Fruit fly (Drosophila melanogaster) whole organism, pupa: ENCODE measurements around the gene CG42299.

Source experiments
- CG10348 ChIP-seq: fragments of 200-800 bp; sonication (Bioruptor generic); IDR thresholded peaks from 2 replicates; pipeline ENCODE4 v1.3.6; 2022; ENCODE audit warnings: missing biosample characterization, missing genetic modification characterization
- CG13204 ChIP-seq: fragments of 200-800 bp; sonication (Bioruptor generic); optimal IDR thresholded peaks from 2 replicates; lab custom pipeline; 2018; ENCODE audit warnings: missing biosample characterization, mild to moderate bottlenecking, missing genetic modification characterization, moderate library complexity
- CG15710 ChIP-seq: fragments of 200-800 bp; sonication (Bioruptor generic); optimal IDR thresholded peaks from 2 replicates; lab custom pipeline; 2018; ENCODE audit warnings: missing biosample characterization, mild to moderate bottlenecking, missing genetic modification characterization, moderate library complexity
- EcR ChIP-seq: fragments of 200-800 bp; sonication (Bioruptor generic); optimal IDR thresholded peaks from 3 replicates; lab custom pipeline; 2019; ENCODE audit warnings: missing biosample characterization, missing genetic modification characterization, mild to moderate bottlenecking, moderate library complexity, missing genetic modification reagents
- Pif1A ChIP-seq: fragments of 200-800 bp; sonication (Bioruptor generic); optimal IDR thresholded peaks from 3 replicates; lab custom pipeline; 2016; ENCODE audit warnings: missing biosample characterization, missing genetic modification characterization
- Pif1B ChIP-seq: fragments of 200-800 bp; sonication (Bioruptor generic); optimal IDR thresholded peaks from 3 replicates; lab custom pipeline; 2016; ENCODE audit warnings: missing biosample characterization, missing genetic modification characterization
- fd96Ca ChIP-seq: fragments of 200-800 bp; sonication (Bioruptor generic); IDR thresholded peaks from 3 replicates; pipeline ENCODE4 v1.3.6; 2022; ENCODE audit warnings: missing biosample characterization, missing genetic modification characterization
- rn ChIP-seq: fragments of 200-800 bp; sonication (Bioruptor generic); IDR thresholded peaks from 2 replicates; pipeline ENCODE4 v1.3.6; 2022; ENCODE audit warnings: missing biosample characterization, missing genetic modification characterization

DNA sequence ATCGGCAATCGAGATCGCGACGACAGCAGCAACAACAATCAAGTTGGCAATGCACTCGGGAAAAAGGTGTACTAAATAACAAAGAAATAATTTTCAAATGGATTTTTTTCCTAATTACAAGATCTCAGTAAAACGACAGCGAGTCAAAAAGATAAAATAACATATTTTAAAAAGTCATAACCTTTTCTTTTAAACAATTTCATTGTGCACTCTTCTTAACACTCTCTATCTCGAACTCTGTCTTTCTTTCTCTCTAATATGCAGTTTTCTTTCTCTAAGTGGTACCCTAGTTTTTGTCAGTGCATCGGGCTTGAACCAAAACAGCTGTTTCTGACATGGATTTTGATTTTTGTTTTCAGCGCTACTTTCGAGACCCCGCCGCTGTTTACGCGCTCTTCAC is 26.4 kb downstream of the CG42299 start:
- TF ChIP-seq EcR (GFP tag; lab: Kevin White, UChicago), result no peak
- peak; percentile 28 for TF ChIP-seq Pif1A (GFP tag; lab: Kevin White, UChicago)
- peak; percentile 68 for TF ChIP-seq rn (GFP tag; lab: Robert Waterston, UW)
- no peak for TF ChIP-seq Pif1B (GFP tag; lab: Kevin White, UChicago)
- peak; percentile 51; the same call in 1 of the 2 replicates for TF ChIP-seq CG10348 (GFP tag; lab: Robert Waterston, UW)
- TF ChIP-seq fd96Ca (GFP tag; lab: Robert Waterston, UW), result peak; percentile 61; the same call in 1 of the 3 replicates
- TF ChIP-seq CG15710 (tag; lab: Kevin White, UChicago), result peak; percentile 40
- TF ChIP-seq CG13204 (GFP tag; lab: Kevin White, UChicago), result no peak
